Fruit fly (Drosophila melanogaster) whole organism, embryonic: ENCODE results near the gene CG7275.

Experiments used
- Bgb ChIP-seq: fragments of 200-800 bp; sonication (Bioruptor generic); IDR thresholded peaks from 2 replicates; pipeline ENCODE4 v1.3.6; 2022; ENCODE audit warnings: missing biosample characterization, missing genetic modification characterization; ENCODE audit not compliant: partially characterized antibody
- CG10543 ChIP-seq: fragments of 200-800 bp; sonication (Bioruptor generic); optimal IDR thresholded peaks from 3 replicates; lab custom pipeline; 2017; ENCODE audit warnings: missing biosample characterization, mild to moderate bottlenecking, missing genetic modification characterization, moderate library complexity
- CG11093 ChIP-seq: fragments of 200-800 bp; sonication (Bioruptor generic); IDR thresholded peaks from 3 replicates; pipeline ENCODE4 v1.3.6; 2022; ENCODE audit warnings: missing biosample characterization, missing genetic modification characterization
- CG13894 ChIP-seq: fragments of 200-800 bp; sonication (Bioruptor generic); optimal IDR thresholded peaks from 3 replicates; lab custom pipeline; 2018; ENCODE audit warnings: missing biosample characterization, mild to moderate bottlenecking, missing genetic modification characterization, moderate library complexity
- CG14860 ChIP-seq: fragments of 200-800 bp; sonication (Bioruptor generic); IDR thresholded peaks from 3 replicates; pipeline ENCODE4 v1.3.6; 2022; ENCODE audit warnings: missing biosample characterization, missing genetic modification characterization; ENCODE audit not compliant: partially characterized antibody
- CG1603 ChIP-seq: fragments of 200-800 bp; sonication (Bioruptor generic); optimal IDR thresholded peaks from 2 replicates; lab custom pipeline; 2019; ENCODE audit warnings: missing biosample characterization, mild to moderate bottlenecking, missing genetic modification characterization, moderate library complexity
- CG17328 ChIP-seq: fragments of 200-800 bp; sonication (Bioruptor generic); IDR thresholded peaks from 2 replicates; pipeline ENCODE4 v1.3.6; 2022; ENCODE audit warnings: missing biosample characterization, missing genetic modification characterization
- CG18262 ChIP-seq: fragments of 200-800 bp; optimal IDR thresholded peaks from 3 replicates; lab custom pipeline; 2019; ENCODE audit warnings: missing biosample characterization, mild to moderate bottlenecking, missing genetic modification characterization, moderate library complexity
- CG2129 ChIP-seq: fragments of 200-800 bp; sonication (Bioruptor generic); IDR thresholded peaks from 2 replicates; pipeline ENCODE4 v1.3.6; 2022; ENCODE audit warnings: missing biosample characterization, missing genetic modification characterization; ENCODE audit not compliant: partially characterized antibody
- CG2712 ChIP-seq: fragments of 200-800 bp; optimal IDR thresholded peaks from 3 replicates; lab custom pipeline; 2019; ENCODE audit warnings: missing biosample characterization, mild to moderate bottlenecking, missing genetic modification characterization, moderate library complexity
- CG3065 ChIP-seq: fragments of 200-800 bp; sonication (Bioruptor generic); optimal IDR thresholded peaks from 2 replicates; lab custom pipeline; 2016; ENCODE audit warnings: missing biosample characterization, missing genetic modification characterization
- CG34422 ChIP-seq: fragments of 200-800 bp; sonication (Bioruptor generic); IDR thresholded peaks from 3 replicates; pipeline ENCODE4 v1.3.6; 2022; ENCODE audit warnings: missing biosample characterization, missing genetic modification characterization
- CG3995 ChIP-seq: fragments of 200-800 bp; sonication (Bioruptor generic); optimal IDR thresholded peaks from 3 replicates; lab custom pipeline; 2016; ENCODE audit warnings: missing biosample characterization, missing genetic modification characterization
- CG4730 ChIP-seq: fragments of 200-800 bp; sonication (Bioruptor generic); IDR thresholded peaks from 2 replicates; pipeline ENCODE4 v1.3.6; 2022; ENCODE audit warnings: missing biosample characterization, missing genetic modification characterization
- CG6689 ChIP-seq: fragments of 200-800 bp; sonication (Bioruptor generic); IDR thresholded peaks from 2 replicates; pipeline ENCODE4 v1.3.6; 2022; ENCODE audit warnings: missing biosample characterization, missing genetic modification characterization
- CG8359 ChIP-seq: fragments of 200-800 bp; sonication (Bioruptor generic); optimal IDR thresholded peaks from 2 replicates; lab custom pipeline; 2017; ENCODE audit warnings: missing biosample characterization, mild to moderate bottlenecking, missing genetic modification characterization, borderline replicate concordance
- CG8765 ChIP-seq: fragments of 200-800 bp; sonication (Bioruptor generic); IDR thresholded peaks from 2 replicates; pipeline ENCODE4 v1.3.6; 2022; ENCODE audit warnings: missing biosample characterization, missing genetic modification characterization
- CHES-1-like ChIP-seq: fragments of 200-800 bp; sonication (Bioruptor generic); optimal IDR thresholded peaks from 2 replicates; lab custom pipeline; 2016; ENCODE audit warnings: missing biosample characterization, missing genetic modification characterization
- Deaf1 ChIP-seq: fragments of 200-800 bp; optimal IDR thresholded peaks from 3 replicates; lab custom pipeline; 2019; ENCODE audit warnings: missing biosample characterization, mild to moderate bottlenecking, missing genetic modification characterization, moderate library complexity
- HLH4C ChIP-seq: fragments of 200-800 bp; sonication (Bioruptor generic); IDR thresholded peaks from 3 replicates; pipeline ENCODE4 v1.3.6; 2022; ENCODE audit warnings: missing biosample characterization, missing genetic modification characterization; ENCODE audit not compliant: partially characterized antibody
- HLH54F ChIP-seq: fragments of 200-800 bp; sonication (Bioruptor generic); optimal IDR thresholded peaks from 3 replicates; lab custom pipeline; 2016; ENCODE audit warnings: missing biosample characterization, missing genetic modification characterization
- Hand ChIP-seq: fragments of 200-800 bp; sonication (Bioruptor generic); optimal IDR thresholded peaks from 2 replicates; lab custom pipeline; 2017; ENCODE audit warnings: mild to moderate bottlenecking, missing biosample characterization, missing genetic modification reagents, missing genetic modification characterization
- Med ChIP-seq: fragments of 200-800 bp; sonication (Bioruptor generic); peaks from one replicate; lab custom pipeline; 2016; ENCODE audit warnings: missing biosample characterization, missing genetic modification characterization, mild to moderate bottlenecking, inconsistent platforms, moderate library complexity
- NFAT ChIP-seq: fragments of 200-800 bp; sonication (Bioruptor generic); IDR thresholded peaks from 2 replicates; pipeline ENCODE4 v1.3.6; 2022; ENCODE audit warnings: missing biosample characterization, missing genetic modification characterization
- TFAM ChIP-seq: fragments of 200-800 bp; sonication (Bioruptor generic); optimal IDR thresholded peaks from 2 replicates; lab custom pipeline; 2017; ENCODE audit warnings: missing biosample characterization, missing genetic modification characterization, inconsistent platforms
- ap ChIP-seq: fragments of 200-800 bp; sonication (Bioruptor generic); IDR thresholded peaks from 2 replicates; pipeline ENCODE4 v1.3.6; 2022; ENCODE audit warnings: missing biosample characterization, missing genetic modification characterization
- ato ChIP-seq: fragments of 200-800 bp; sonication (Bioruptor generic); IDR thresholded peaks from 2 replicates; pipeline ENCODE4 v1.3.6; 2022; ENCODE audit warnings: missing biosample characterization, missing genetic modification characterization; ENCODE audit not compliant: partially characterized antibody
- bab2 ChIP-seq: fragments of 200-800 bp; sonication (Bioruptor generic); optimal IDR thresholded peaks from 2 replicates; lab custom pipeline; 2016; ENCODE audit warnings: missing biosample characterization, missing genetic modification characterization
- chn ChIP-seq: fragments of 200-800 bp; sonication (Bioruptor generic); optimal IDR thresholded peaks from 2 replicates; lab custom pipeline; 2016; ENCODE audit warnings: missing biosample characterization, missing genetic modification characterization
- crp ChIP-seq, 2 experiments: fragments of 200-800 bp; sonication (Bioruptor generic); optimal IDR thresholded peaks; 2 replicates in 1 of 2; 3 replicates in 1 of 2; lab custom pipeline; 2017; ENCODE audit warnings: missing biosample characterization in 2 of 2, missing genetic modification characterization in 2 of 2, mild to moderate bottlenecking in 1 of 2, moderate library complexity in 1 of 2
- dmrt11E ChIP-seq: fragments of 200-800 bp; sonication (Bioruptor generic); optimal IDR thresholded peaks from 3 replicates; lab custom pipeline; 2018; ENCODE audit warnings: missing biosample characterization, mild to moderate bottlenecking, missing genetic modification characterization, moderate library complexity
- fd96Cb ChIP-seq: fragments of 200-800 bp; sonication (Bioruptor generic); optimal IDR thresholded peaks from 2 replicates; lab custom pipeline; 2018; ENCODE audit warnings: missing biosample characterization, mild to moderate bottlenecking, missing genetic modification characterization, moderate library complexity
- fru ChIP-seq: fragments of >200 bp; optimal IDR thresholded peaks from 2 replicates; lab custom pipeline; 2017
- ftz-f1 ChIP-seq: fragments of 200-800 bp; sonication (Bioruptor generic); optimal IDR thresholded peaks from 2 replicates; lab custom pipeline; 2016; ENCODE audit warnings: missing biosample characterization, missing genetic modification characterization
- gcm ChIP-seq: fragments of 200-800 bp; sonication (Bioruptor generic); optimal IDR thresholded peaks from 2 replicates; lab custom pipeline; 2019; ENCODE audit warnings: missing biosample characterization, mild to moderate bottlenecking, missing genetic modification characterization, moderate library complexity
- grn ChIP-seq: fragments of 200-800 bp; sonication (Bioruptor generic); optimal IDR thresholded peaks from 3 replicates; lab custom pipeline; 2017; ENCODE audit warnings: missing biosample characterization, missing genetic modification characterization
- gsb ChIP-seq: fragments of 200-800 bp; sonication (Bioruptor generic); IDR thresholded peaks from 2 replicates; pipeline ENCODE4 v1.3.6; 2022; ENCODE audit warnings: missing biosample characterization, missing genetic modification characterization
- gsb-n ChIP-seq: fragments of 200-800 bp; sonication (Bioruptor generic); optimal IDR thresholded peaks from 3 replicates; lab custom pipeline; 2018; ENCODE audit warnings: missing biosample characterization, mild to moderate bottlenecking, missing genetic modification characterization
- hbn ChIP-seq: fragments of 200-800 bp; sonication (Bioruptor generic); IDR thresholded peaks from 2 replicates; pipeline ENCODE4 v1.3.6; 2022; ENCODE audit warnings: missing biosample characterization, missing genetic modification characterization; ENCODE audit not compliant: partially characterized antibody
- jing ChIP-seq: fragments of 200-800 bp; sonication (Bioruptor generic); optimal IDR thresholded peaks from 2 replicates; lab custom pipeline; 2018; ENCODE audit warnings: missing biosample characterization, mild to moderate bottlenecking, missing genetic modification characterization
- jumu ChIP-seq: fragments of 200-800 bp; sonication (Bioruptor generic); optimal IDR thresholded peaks from 3 replicates; lab custom pipeline; 2016; ENCODE audit warnings: missing biosample characterization, missing genetic modification characterization
- lab ChIP-seq: fragments of 200-800 bp; sonication (Bioruptor generic); optimal IDR thresholded peaks from 3 replicates; lab custom pipeline; 2017; ENCODE audit warnings: missing biosample characterization, missing genetic modification characterization, mild to moderate bottlenecking, moderate library complexity, missing genetic modification reagents
- mam ChIP-seq: fragments of 200-800 bp; sonication (Bioruptor generic); optimal IDR thresholded peaks from 3 replicates; lab custom pipeline; 2016; ENCODE audit warnings: missing biosample characterization, missing genetic modification characterization
- otp ChIP-seq: fragments of 200-800 bp; sonication (Bioruptor generic); IDR thresholded peaks from 3 replicates; pipeline ENCODE4, ENCODE4 v1.3.6; 2022; ENCODE audit warnings: missing biosample characterization, missing genetic modification characterization
- peb ChIP-seq: fragments of 200-800 bp; sonication (Bioruptor generic); IDR thresholded peaks from 2 replicates; pipeline ENCODE4 v1.3.6; 2022; ENCODE audit warnings: missing biosample characterization, missing genetic modification characterization
- repo ChIP-seq: fragments of 200-800 bp; sonication (Bioruptor generic); optimal IDR thresholded peaks from 2 replicates; lab custom pipeline; 2016; ENCODE audit warnings: missing biosample characterization, missing genetic modification characterization
- sd ChIP-seq: fragments of 200-800 bp; sonication (Bioruptor generic); optimal IDR thresholded peaks from 3 replicates; lab custom pipeline; 2018; ENCODE audit warnings: missing biosample characterization, mild to moderate bottlenecking, missing genetic modification characterization, moderate library complexity
- shn ChIP-seq: fragments of 200-800 bp; sonication (Bioruptor generic); optimal IDR thresholded peaks from 3 replicates; lab custom pipeline; 2016; ENCODE audit warnings: missing biosample characterization, missing genetic modification characterization
- slou ChIP-seq: fragments of 200-800 bp; sonication (Bioruptor generic); optimal IDR thresholded peaks from 3 replicates; lab custom pipeline; 2016; ENCODE audit warnings: missing biosample characterization, missing genetic modification characterization
- sug ChIP-seq: fragments of 200-800 bp; optimal IDR thresholded peaks from 2 replicates; lab custom pipeline; 2019; ENCODE audit warnings: missing biosample characterization, mild to moderate bottlenecking, missing genetic modification characterization, moderate library complexity
- zen2 ChIP-seq: fragments of 200-800 bp; sonication (Bioruptor generic); IDR thresholded peaks from 3 replicates; pipeline ENCODE4 v1.3.6; 2022; ENCODE audit warnings: missing biosample characterization, missing genetic modification characterization; ENCODE audit not compliant: partially characterized antibody

The CG7275 gene

dm6 chr3L:15514405-15514804 is 15.6 kb downstream of the CG7275 start (continued):
- TF ChIP-seq shn (GFP tag; lab: Kevin White, UChicago): no peak
- TF ChIP-seq jumu (GFP tag; lab: Kevin White, UChicago): no peak
- no peak for TF ChIP-seq CG3995
- no peak for TF ChIP-seq gcm (GFP tag; lab: Kevin White, UChicago)
- peak; percentile 86 for TF ChIP-seq ftz-f1 (GFP tag; lab: Kevin White, UChicago)
- TF ChIP-seq CG11093 (GFP tag; lab: Robert Waterston, UW): no peak
- no peak for TF ChIP-seq ato (GFP tag; lab: Robert Waterston, UW)
- TF ChIP-seq lab (GFP tag; lab: Kevin White, UChicago): peak; percentile 49
- peak; percentile 25; the same call in 1 of the 2 replicates for TF ChIP-seq hbn (GFP tag; lab: Robert Waterston, UW)
- peak; percentile 92 for TF ChIP-seq CG13894
- TF ChIP-seq CG2129 (GFP tag; lab: Robert Waterston, UW): no peak
- no peak for TF ChIP-seq mam
- TF ChIP-seq HLH4C (GFP tag; lab: Robert Waterston, UW): 0 out of 3 replicates have a peak, but pooled peaks have one; percentile 7
- no peak for TF ChIP-seq CG10543 (GFP tag; lab: Kevin White, UChicago)
- TF ChIP-seq jing (GFP tag; lab: Kevin White, UChicago): no peak
- TF ChIP-seq CG18262 (tag; lab: Kevin White, UChicago): no peak
- peak; percentile 84 for TF ChIP-seq chn (GFP tag; lab: Kevin White, UChicago)
- TF ChIP-seq peb (GFP tag; lab: Robert Waterston, UW): no peak
- TF ChIP-seq sd (tag; lab: Kevin White, UChicago): peak; percentile 90
- TF ChIP-seq CG34422 (GFP tag; lab: Robert Waterston, UW): peak; percentile 94; the same call in 2 of the 3 replicates
- peak; percentile 22 for TF ChIP-seq grn (GFP tag; lab: Kevin White, UChicago)
- no peak for TF ChIP-seq dmrt11E (tag; lab: Kevin White, UChicago)
- peak; percentile 66 for TF ChIP-seq sug
- no peak for TF ChIP-seq gsb (GFP tag; lab: Robert Waterston, UW)
- TF ChIP-seq CG1603: no peak
- TF ChIP-seq fru (lab: Kevin White, UChicago): no peak
- TF ChIP-seq CG14860: no peak
- TF ChIP-seq CG8765 (GFP tag; lab: Robert Waterston, UW): no peak
- TF ChIP-seq repo (GFP tag; lab: Kevin White, UChicago): no peak
- no peak for TF ChIP-seq Hand (GFP tag; lab: Kevin White, UChicago)
- TF ChIP-seq zen2 (GFP tag; lab: Robert Waterston, UW): no peak; the same call in 2 of the 3 replicates
- no peak for TF ChIP-seq CG6689 (GFP tag; lab: Robert Waterston, UW)
- TF ChIP-seq HLH54F (GFP tag; lab: Kevin White, UChicago): no peak
- TF ChIP-seq TFAM: no peak
- no peak for TF ChIP-seq ap
- TF ChIP-seq Deaf1 (tag; lab: Kevin White, UChicago): no peak
- TF ChIP-seq slou (GFP tag; lab: Kevin White, UChicago): no peak
- no peak for TF ChIP-seq CG3065 (GFP tag; lab: Kevin White, UChicago)
- no peak for TF ChIP-seq CG8359 (GFP tag; lab: Kevin White, UChicago)
- TF ChIP-seq NFAT (GFP tag; lab: Robert Waterston, UW): no peak
- TF ChIP-seq CG2712: no peak
- no peak for TF ChIP-seq CG4730
- TF ChIP-seq Med (GFP tag; lab: Kevin White, UChicago): peak; percentile 6
- no peak for TF ChIP-seq gsb-n
- no peak for TF ChIP-seq fd96Cb (tag; lab: Kevin White, UChicago)
- peak in 1 of 2 experiments; percentile 20 for TF ChIP-seq crp (GFP tag; optimal IDR thresholded peaks at IDR 0.05; lab: Kevin White, UChicago)
- TF ChIP-seq Bgb (GFP tag; lab: Robert Waterston, UW): no peak
- TF ChIP-seq CG17328 (GFP tag; lab: Robert Waterston, UW): no peak
- peak; percentile 38; the same call in 1 of the 3 replicates for TF ChIP-seq otp (GFP tag; lab: Robert Waterston, UW)
- no peak for TF ChIP-seq bab2 (GFP tag; lab: Kevin White, UChicago)
- TF ChIP-seq CHES-1-like: peak; percentile 60
